Fruit fly (Drosophila melanogaster) whole organism, adult: ENCODE data around the gene Lectin-galC1.
A peak's percentile ranks its signal among the peaks of the same experiment; 100 is the strongest.

Source experiments
- CG12768 ChIP-seq: fragments of 200-800 bp; sonication (Bioruptor generic); optimal IDR thresholded peaks from 2 replicates; lab custom pipeline; 2017; ENCODE audit warnings: missing biosample characterization, missing genetic modification characterization, mild to moderate bottlenecking, moderate library complexity, missing genetic modification reagents
- CG14711 ChIP-seq: fragments of 200-800 bp; sonication (Bioruptor generic); optimal IDR thresholded peaks from 2 replicates; lab custom pipeline; 2018; ENCODE audit warnings: missing biosample characterization, mild to moderate bottlenecking, missing genetic modification characterization, moderate library complexity
- CG7045 ChIP-seq: fragments of 200-800 bp; sonication (Bioruptor generic); optimal IDR thresholded peaks from 2 replicates; lab custom pipeline; 2017; ENCODE audit warnings: missing biosample characterization, mild to moderate bottlenecking, missing genetic modification characterization
- Hr96 ChIP-seq: fragments of 200-800 bp; sonication (Bioruptor generic); optimal IDR thresholded peaks from 2 replicates; lab custom pipeline; 2016; ENCODE audit warnings: missing biosample characterization, missing genetic modification characterization
- Mnt ChIP-seq: fragments of 200-800 bp; sonication (Bioruptor generic); optimal IDR thresholded peaks from 2 replicates; lab custom pipeline; 2016; ENCODE audit warnings: missing biosample characterization, mild to moderate bottlenecking, missing genetic modification characterization
- cnc ChIP-seq, 2 experiments: fragments of >200 bp; optimal IDR thresholded peaks; 2 replicates each; lab custom pipeline; 2017
- kay ChIP-seq: fragments of 200-800 bp; sonication (Bioruptor generic); peaks from one replicate; lab custom pipeline; 2016; ENCODE audit warnings: missing biosample characterization, missing genetic modification characterization, borderline replicate concordance
- ovo ChIP-seq: fragments of 200-800 bp; sonication (Bioruptor generic); optimal IDR thresholded peaks from 2 replicates; lab custom pipeline; 2016; ENCODE audit warnings: missing biosample characterization, missing genetic modification characterization
- pad ChIP-seq: fragments of 200-800 bp; sonication (Bioruptor generic); optimal IDR thresholded peaks from 3 replicates; lab custom pipeline; 2017; ENCODE audit warnings: missing biosample characterization, missing genetic modification characterization, mild to moderate bottlenecking, moderate library complexity, missing genetic modification reagents
- tj ChIP-seq: fragments of 200-800 bp; sonication (Bioruptor generic); optimal IDR thresholded peaks from 3 replicates; lab custom pipeline; 2017; ENCODE audit warnings: missing biosample characterization, mild to moderate bottlenecking, missing genetic modification characterization, moderate library complexity

DNA sequence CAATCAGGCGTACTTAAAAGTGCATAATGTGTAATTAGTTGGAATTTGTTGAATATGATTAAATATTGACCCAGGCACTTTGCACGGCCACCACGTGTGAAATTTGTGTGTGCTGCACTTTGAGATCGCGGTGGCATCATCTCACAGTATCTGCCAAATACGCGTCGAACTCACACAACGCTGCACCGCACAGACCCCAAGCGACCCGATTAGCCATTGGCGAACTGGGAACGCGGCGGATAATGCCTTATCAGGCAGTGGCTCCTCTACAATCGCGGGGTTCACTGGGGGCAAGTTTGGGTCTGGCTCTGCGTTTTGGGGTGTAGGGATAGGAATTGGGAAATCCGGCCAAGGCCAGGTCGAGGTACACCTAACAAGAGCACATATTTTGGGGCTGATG lies 38.0 kb downstream of the Lectin-galC1 start:
- TF ChIP-seq cnc (optimal IDR thresholded peaks at IDR 0.05; lab: Kevin White, UChicago), result no peak
- TF ChIP-seq pad (GFP tag; lab: Kevin White, UChicago), result no peak
- TF ChIP-seq kay (GFP tag; lab: Kevin White, UChicago), result no peak
- TF ChIP-seq CG7045 (GFP tag; lab: Kevin White, UChicago), result no peak
- no peak for TF ChIP-seq CG12768 (GFP tag; lab: Kevin White, UChicago)
- no peak for TF ChIP-seq ovo (GFP tag; lab: Kevin White, UChicago)
- TF ChIP-seq tj (GFP tag; lab: Kevin White, UChicago), result peak; percentile 17
- TF ChIP-seq Mnt (GFP tag; lab: Kevin White, UChicago), result peak; percentile 6
- no peak for TF ChIP-seq Hr96 (GFP tag; lab: Kevin White, UChicago)
- TF ChIP-seq CG14711 (tag; lab: Kevin White, UChicago), result no peak
